Worm (Caenorhabditis elegans) whole organism, young adult: Measurements from ENCODE around the gene F41G4.7.
"Not testable (repeated sequence)": the region's sequence is repeated elsewhere in the genome, so short reads cannot be mapped to it uniquely, and the experiment has no call there.

ENCODE experiments used
- B0261.1 ChIP-seq: sonication (generic microtip); optimal IDR thresholded peaks from 2 replicates; lab custom pipeline; 2016; ENCODE audit warnings: mild to moderate bottlenecking, missing genetic modification characterization, moderate library complexity, missing compliant biosample characterization
- C06A6.2 ChIP-seq: fragments of 200-800 bp; sonication (Bioruptor generic); conservative IDR thresholded peaks from 2 replicates; pipeline ENCODE4 v1.3.6; 2022; ENCODE audit warnings: missing genetic modification characterization, missing compliant biosample characterization
- F23B12.7 ChIP-seq: sonication (generic microtip); optimal IDR thresholded peaks from 2 replicates; lab custom pipeline; 2017; ENCODE audit warnings: missing genetic modification characterization, mild to moderate bottlenecking, missing compliant biosample characterization, antibody characterized with exemption, moderate library complexity; ENCODE audit not compliant: insufficient read depth
- F55B11.4 ChIP-seq: sonication (generic microtip); optimal IDR thresholded peaks from 2 replicates; lab custom pipeline; 2016; ENCODE audit warnings: missing compliant biosample characterization, missing genetic modification characterization, borderline replicate concordance; ENCODE audit not compliant: insufficient read depth
- K11D2.4 ChIP-seq: fragments of 200-800 bp; sonication (Bioruptor generic); IDR thresholded peaks from 2 replicates; pipeline ENCODE4 v1.3.6; 2022; ENCODE audit warnings: missing genetic modification reagents, missing genetic modification characterization, missing compliant biosample characterization
- K12H6.12 ChIP-seq: fragments of 200-800 bp; sonication (Bioruptor generic); optimal IDR thresholded peaks from 2 replicates; lab custom pipeline; 2018; ENCODE audit warnings: mild to moderate bottlenecking, missing genetic modification characterization, missing compliant biosample characterization
- ZK185.1 ChIP-seq: sonication (generic microtip); optimal IDR thresholded peaks from 2 replicates; lab custom pipeline; 2016; ENCODE audit warnings: mild to moderate bottlenecking, missing genetic modification characterization, missing compliant biosample characterization; ENCODE audit not compliant: poor library complexity, severe bottlenecking
- akir-1 ChIP-seq: fragments of 200-800 bp; sonication (Bioruptor generic); optimal IDR thresholded peaks from 2 replicates; lab custom pipeline; 2018; ENCODE audit warnings: mild to moderate bottlenecking, missing genetic modification characterization, moderate library complexity, missing compliant biosample characterization
- atf-7 ChIP-seq: sonication (generic microtip); optimal IDR thresholded peaks from 2 replicates; lab custom pipeline; 2017; ENCODE audit warnings: mild to moderate bottlenecking, missing genetic modification characterization, missing compliant biosample characterization
- attf-3 ChIP-seq: fragments of 200-800 bp; sonication (Bioruptor generic); conservative IDR thresholded peaks from 2 replicates; pipeline ENCODE4 v1.3.6; 2022; ENCODE audit warnings: missing genetic modification reagents, missing genetic modification characterization, missing compliant biosample characterization
- attf-5 ChIP-seq: fragments of 200-800 bp; sonication (Bioruptor generic); optimal IDR thresholded peaks from 2 replicates; lab custom pipeline; 2018; ENCODE audit warnings: mild to moderate bottlenecking, missing genetic modification characterization, missing compliant biosample characterization
- cebp-1 ChIP-seq, 2 experiments: fragments of 200-800 bp in 1 of 2; sonication (Bioruptor generic) in 1 of 2; sonication (generic microtip) in 1 of 2; IDR thresholded peaks in 1 of 2; optimal IDR thresholded peaks in 1 of 2; 2 replicates each; pipeline versions ENCODE4 v1.3.6 to Lab custom; 2017 to 2022; ENCODE audit warnings: missing compliant biosample characterization in 2 of 2, missing genetic modification characterization in 2 of 2, mild to moderate bottlenecking in 1 of 2, missing genetic modification reagents in 1 of 2, moderate library complexity in 1 of 2
- ceh-27 ChIP-seq: fragments of 200-800 bp; sonication (Bioruptor generic); optimal IDR thresholded peaks from 2 replicates; lab custom pipeline; 2018; ENCODE audit warnings: mild to moderate bottlenecking, missing genetic modification characterization, moderate library complexity, missing compliant biosample characterization
- ceh-91 ChIP-seq: fragments of 200-800 bp; sonication (Bioruptor generic); IDR thresholded peaks from 2 replicates; pipeline ENCODE4 v1.3.6; 2022; ENCODE audit warnings: missing genetic modification reagents, missing genetic modification characterization, missing compliant biosample characterization
- die-1 ChIP-seq: sonication (generic microtip); optimal IDR thresholded peaks from 2 replicates; lab custom pipeline; 2016; ENCODE audit warnings: missing genotype, mild to moderate bottlenecking, missing genetic modification characterization, missing compliant biosample characterization
- dox-1 ChIP-seq: fragments of 200-800 bp; sonication (Bioruptor generic); IDR thresholded peaks from 2 replicates; pipeline ENCODE4 v1.3.6; 2022; ENCODE audit warnings: missing genetic modification reagents, missing genetic modification characterization, missing compliant biosample characterization
- egl-44 ChIP-seq: fragments of 200-800 bp; sonication (Bioruptor generic); IDR thresholded peaks from 2 replicates; pipeline ENCODE4 v1.3.6; 2022; ENCODE audit warnings: missing genetic modification reagents, missing genetic modification characterization, missing compliant biosample characterization
- fkh-3 ChIP-seq: sonication (generic microtip); optimal IDR thresholded peaks from 2 replicates; lab custom pipeline; 2016; ENCODE audit warnings: mild to moderate bottlenecking, missing genetic modification characterization, missing compliant biosample characterization
- him-1 ChIP-seq: sonication (generic microtip); optimal IDR thresholded peaks from 2 replicates; lab custom pipeline; 2016; ENCODE audit warnings: missing genotype, missing genetic modification reagents, missing genetic modification characterization, missing compliant biosample characterization
- hlh-26 ChIP-seq: fragments of 200-800 bp; sonication (Bioruptor generic); conservative IDR thresholded peaks from 2 replicates; pipeline ENCODE4 v1.3.6; 2022; ENCODE audit warnings: missing genetic modification reagents, missing genetic modification characterization, missing compliant biosample characterization
- hmg-1.2 ChIP-seq: fragments of 200-800 bp; sonication (Bioruptor generic); IDR thresholded peaks from 2 replicates; pipeline ENCODE4 v1.3.6; 2022; ENCODE audit warnings: missing genetic modification reagents, missing genetic modification characterization, missing compliant biosample characterization
- lin-26 ChIP-seq: fragments of 200-800 bp; sonication (Bioruptor generic); IDR thresholded peaks from 2 replicates; pipeline ENCODE4 v1.3.6; 2022; ENCODE audit warnings: missing genetic modification reagents, missing genetic modification characterization, missing compliant biosample characterization
- mxl-1 ChIP-seq: sonication (generic microtip); optimal IDR thresholded peaks from 2 replicates; lab custom pipeline; 2016; ENCODE audit warnings: missing genetic modification characterization, missing compliant biosample characterization
- nhr-120 ChIP-seq: fragments of 200-800 bp; sonication (Bioruptor generic); IDR thresholded peaks from 2 replicates; pipeline ENCODE4 v1.3.6; 2022; ENCODE audit warnings: missing genetic modification characterization, missing compliant biosample characterization
- nhr-80 ChIP-seq: sonication (generic microtip); optimal IDR thresholded peaks from 2 replicates; lab custom pipeline; 2016; ENCODE audit warnings: missing genetic modification characterization, missing compliant biosample characterization
- pha-4 ChIP-seq: fragments of 150-350 bp; sonication (generic microtip); optimal IDR thresholded peaks from 2 replicates; lab custom pipeline; 2014; ENCODE audit warnings: missing biosample characterization, missing genetic modification reagents, missing genetic modification characterization
- rcor-1 ChIP-seq: fragments of 200-800 bp; sonication (Bioruptor generic); IDR thresholded peaks from 2 replicates; pipeline ENCODE4 v1.3.6; 2022; ENCODE audit warnings: missing genetic modification reagents, missing genetic modification characterization, missing compliant biosample characterization
- snpc-1.3 ChIP-seq: sonication (generic microtip); optimal IDR thresholded peaks from 2 replicates; lab custom pipeline; 2017; ENCODE audit warnings: missing genetic modification characterization, mild to moderate bottlenecking, missing compliant biosample characterization, antibody characterized with exemption, moderate library complexity, missing genotype, missing genetic modification reagents; ENCODE audit not compliant: insufficient read depth
- snpc-4 ChIP-seq, 5 experiments: fragments of 150-350 bp in 1 of 5; sonication (generic microtip) in 4 of 5; optimal IDR thresholded peaks; 2 replicates each; lab custom pipeline; 2014 to 2018; ENCODE audit warnings: missing genetic modification characterization in 5 of 5, missing biosample characterization in 3 of 5, antibody characterized with exemption in 2 of 5, mild to moderate bottlenecking in 2 of 5, missing compliant biosample characterization in 2 of 5, missing genotype in 2 of 5, moderate library complexity in 2 of 5, missing genetic modification reagents in 1 of 5
- sptf-2 ChIP-seq: fragments of 200-800 bp; sonication (Bioruptor generic); optimal IDR thresholded peaks from 2 replicates; lab custom pipeline; 2018; ENCODE audit warnings: mild to moderate bottlenecking, missing genetic modification characterization, missing compliant biosample characterization
- unc-130 ChIP-seq: sonication (generic microtip); optimal IDR thresholded peaks from 2 replicates; lab custom pipeline; 2016; ENCODE audit warnings: missing genetic modification reagents, missing genetic modification characterization, missing compliant biosample characterization
- unc-62 ChIP-seq: fragments of 150-350 bp; optimal IDR thresholded peaks from 2 replicates; lab custom pipeline; 2014; ENCODE audit warnings: missing biosample characterization, missing genetic modification reagents, missing genetic modification characterization
- zfh-2 ChIP-seq: fragments of 200-800 bp; sonication (Bioruptor generic); conservative IDR thresholded peaks from 2 replicates; pipeline ENCODE4 v1.3.6; 2022; ENCODE audit warnings: missing genetic modification reagents, missing genetic modification characterization, missing compliant biosample characterization
- ztf-25 ChIP-seq: fragments of 200-800 bp; sonication (Bioruptor generic); IDR thresholded peaks from 2 replicates; pipeline ENCODE4 v1.3.6; 2022; ENCODE audit warnings: missing genetic modification reagents, missing genetic modification characterization, missing compliant biosample characterization
- ztf-26 ChIP-seq: sonication (generic microtip); optimal IDR thresholded peaks from 2 replicates; lab custom pipeline; 2017; ENCODE audit warnings: missing genetic modification characterization, missing compliant biosample characterization

The F41G4.7 gene

DNA sequence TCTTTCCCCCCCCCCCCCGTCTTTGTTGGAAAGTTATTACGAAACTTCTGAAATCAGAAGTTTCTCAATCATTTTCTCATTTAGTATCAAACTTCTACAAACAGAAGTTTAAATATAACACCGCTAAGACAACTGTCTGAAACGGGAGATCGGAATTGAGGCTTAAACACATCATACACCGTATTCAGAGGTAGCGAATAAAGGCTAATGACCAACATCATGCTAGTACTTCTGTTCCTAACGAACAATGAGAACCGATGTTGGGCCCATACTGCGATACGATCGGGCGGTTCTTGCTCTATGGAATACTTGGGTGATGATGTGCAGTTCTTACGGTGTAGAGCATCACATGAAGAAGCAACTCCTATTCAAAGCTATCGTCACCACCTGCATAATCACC lies 47.2 kb upstream of the F41G4.7 start, which contains the start of gene Y13C8A.1:
Gene Y13C8A.1, plus strand, starts transcription at position 301 of the 400 bp plus-strand sequence.
- not testable (repeated sequence) for TF ChIP-seq unc-130 (GFP tag; lab: Kevin White, UChicago); hlh-26; die-1 (tag; lab: Kevin White, UChicago)

DNA sequence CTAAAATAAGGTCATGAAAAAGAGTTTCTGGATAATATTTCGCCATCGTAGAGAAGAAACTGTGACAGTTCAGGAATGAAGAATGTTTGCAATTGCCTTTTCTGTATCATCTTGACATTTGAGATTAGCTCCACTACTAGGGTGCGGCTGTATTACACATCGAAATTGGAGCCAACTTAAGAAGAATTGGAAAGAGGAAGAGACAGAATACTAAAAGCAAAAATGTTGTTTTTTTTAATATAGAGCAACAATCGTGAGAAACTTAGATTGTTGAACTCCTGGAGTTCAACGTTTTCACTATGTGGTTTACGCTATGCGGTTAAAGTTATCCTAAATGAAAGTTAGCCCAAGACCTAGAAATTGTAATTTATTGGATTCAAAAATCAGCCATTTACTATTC lies 44.2 kb upstream of the F41G4.7 start, which contains the start of gene acs-9:
Gene acs-9, minus strand, starts transcription at position 101 of the 400 bp plus-strand sequence.
- TF ChIP-seq akir-1 (no peak), him-1 (tag; lab: Kevin White, UChicago) (no peak), atf-7 (tag; lab: Kevin White, UChicago) (no peak), F55B11.4 (no peak), fkh-3 (tag; lab: Kevin White, UChicago) (no peak), pha-4 (tag; lab: Kevin White, UChicago) (no peak), hmg-1.2 (GFP tag; lab: Robert Waterston, UW) (no peak), K11D2.4 (GFP tag; lab: Robert Waterston, UW) (no peak), snpc-1.3 (no peak), mxl-1 (tag; lab: Kevin White, UChicago) (no peak)

DNA sequence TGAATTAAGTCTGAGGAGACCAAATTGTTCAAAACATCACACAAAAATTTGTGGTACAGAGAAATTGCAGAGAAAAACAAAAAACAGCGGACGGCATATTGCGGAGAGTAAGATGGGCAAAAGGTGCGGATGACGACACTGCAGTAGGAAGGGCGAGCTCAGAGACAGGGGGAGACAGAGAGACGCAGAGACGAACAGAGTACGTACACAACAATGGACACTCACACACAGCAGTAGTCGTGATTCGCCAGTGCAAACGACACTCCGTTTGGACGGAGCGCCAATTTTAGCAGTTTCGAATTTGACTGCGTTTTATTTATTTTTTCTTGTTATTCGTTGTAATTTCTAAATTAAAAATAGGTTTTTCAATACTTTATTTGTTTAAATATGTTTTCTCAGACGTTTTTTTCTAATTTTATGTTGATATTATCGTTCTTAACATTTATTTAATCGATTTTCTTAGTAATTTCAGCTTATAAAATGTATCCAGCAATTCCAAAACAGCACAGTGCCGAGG lies 36.3 kb upstream of the F41G4.7 start, which contains the start of gene T20F7.1:
Gene T20F7.1, plus strand, starts transcription at position 467 of the 517 bp plus-strand sequence.
- TF ChIP-seq ZK185.1 (tag; lab: Kevin White, UChicago): peak; percentile 31
- peak; percentile 75 for TF ChIP-seq nhr-80
- no peak for TF ChIP-seq cebp-1 (GFP tag; IDR thresholded peaks at IDR 0.05; lab: Robert Waterston, UW)
- TF ChIP-seq cebp-1 (tag; optimal IDR thresholded peaks at IDR 0.05; lab: Kevin White, UChicago): no peak
- TF ChIP-seq ztf-25 (GFP tag; lab: Robert Waterston, UW): no peak
- no peak for TF ChIP-seq nhr-120 (GFP tag; lab: Robert Waterston, UW)
- TF ChIP-seq B0261.1 (tag; lab: Kevin White, UChicago): no peak
- peak; percentile 18; the same call in 1 of the 2 replicates for TF ChIP-seq rcor-1 (GFP tag; lab: Robert Waterston, UW)
- TF ChIP-seq zfh-2 (GFP tag; lab: Robert Waterston, UW): peak; percentile 58; the same call in 1 of the 2 replicates
- peak; percentile 87 for TF ChIP-seq hmg-1.2 (GFP tag; lab: Robert Waterston, UW)
- peak; percentile 65; the same call in 1 of the 2 replicates for TF ChIP-seq lin-26 (GFP tag; lab: Robert Waterston, UW)
- TF ChIP-seq attf-3 (GFP tag; lab: Robert Waterston, UW): peak; percentile 95
- TF ChIP-seq unc-62: peak; percentile 35
- TF ChIP-seq ceh-91 (GFP tag; lab: Robert Waterston, UW): no peak
- no peak for TF ChIP-seq snpc-4 (GFP tag; optimal IDR thresholded peaks at IDR 0.05; lab: Kevin White, UChicago)
- peak in 3 of 4 experiments; percentile 1 to 52 (median 13) for TF ChIP-seq snpc-4 (tag; optimal IDR thresholded peaks at IDR 0.05; lab: Kevin White, UChicago)
- peak; percentile 31 for TF ChIP-seq F23B12.7
- peak; percentile 17 for TF ChIP-seq ztf-26 (tag; lab: Kevin White, UChicago)
- no peak for TF ChIP-seq sptf-2
- TF ChIP-seq C06A6.2 (GFP tag; lab: Robert Waterston, UW): no peak
- peak; percentile 66 for TF ChIP-seq K12H6.12
- TF ChIP-seq egl-44 (GFP tag; lab: Robert Waterston, UW): no peak
- TF ChIP-seq dox-1 (GFP tag; lab: Robert Waterston, UW): peak; percentile 59
- TF ChIP-seq atf-7 (tag; lab: Kevin White, UChicago): peak; percentile 11
- peak; percentile 51 for TF ChIP-seq attf-5
- peak; percentile 74 for TF ChIP-seq ceh-27
